Fruit fly (Drosophila melanogaster): ENCODE data around the gene CG18249.

DNA sequence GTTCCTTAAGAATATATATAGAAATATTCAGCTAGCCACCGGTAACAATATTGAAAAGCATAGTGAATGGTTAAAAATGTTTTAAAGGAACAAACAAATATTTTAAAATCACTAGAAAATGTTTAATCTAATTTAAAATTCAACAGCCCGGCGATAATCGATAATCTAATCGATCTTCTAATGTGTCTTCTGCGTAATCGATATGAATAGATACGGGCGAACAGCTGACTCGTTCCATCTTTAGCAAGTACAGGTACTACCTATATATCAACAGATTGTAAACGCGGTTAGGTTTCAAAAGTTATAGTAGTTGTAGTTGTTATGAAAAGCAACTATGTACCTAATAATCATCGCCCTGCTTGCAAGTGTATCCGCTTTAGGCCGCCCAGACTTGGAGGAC is 2.2 kb upstream of the CG18249 start, which contains the start of gene CG7800:
- TF ChIP-seq fd85E (GFP tag; optimal IDR thresholded peaks at IDR 0.05) = no peak
- no peak for TF ChIP-seq cyc (GFP tag; optimal IDR thresholded peaks at IDR 0.05)
- TF ChIP-seq lz (GFP tag; optimal IDR thresholded peaks at IDR 0.05) = no peak
- no peak for TF ChIP-seq CG6792 (GFP tag; optimal IDR thresholded peaks at IDR 0.05)
- no peak for TF ChIP-seq CG3919 (GFP tag; optimal IDR thresholded peaks at IDR 0.05)
- no peak for TF ChIP-seq CG34406 (GFP tag; optimal IDR thresholded peaks at IDR 0.05)
- TF ChIP-seq CG15336 (GFP tag; IDR thresholded peaks at IDR 0.05) = no peak
- TF ChIP-seq svp (GFP tag) = no peak
- no peak for TF ChIP-seq Gug (GFP tag; IDR thresholded peaks at IDR 0.05)

All from whole organism, prepupa.